Worm (Caenorhabditis elegans): ENCODE results near the gene R09H3.3.

ce11 chrX:1654146-1654545 lies 14.5 kb downstream of the R09H3.3 start, which contains the start of gene ZK380.6:
- no peak for TF ChIP-seq nhr-19 (GFP tag; conservative IDR thresholded peaks at IDR 0.05)
- TF ChIP-seq blmp-1 (tag; optimal IDR thresholded peaks at IDR 0.05) = no peak
- TF ChIP-seq aly-2 (tag; optimal IDR thresholded peaks at IDR 0.05) = no peak
